Worm (Caenorhabditis elegans) whole organism, late embryonic: ENCODE data around the gene ugt-21.

Experiments
- C38D4.7 ChIP-seq: fragments of 200-800 bp; sonication (Bioruptor generic); optimal IDR thresholded peaks from 2 replicates; lab custom pipeline; 2018; ENCODE audit warnings: mild to moderate bottlenecking, missing genetic modification characterization, moderate library complexity, missing compliant biosample characterization
- Y22D7AL.16 ChIP-seq: sonication (generic microtip); optimal IDR thresholded peaks from 2 replicates; lab custom pipeline; 2016; ENCODE audit warnings: missing genetic modification characterization, missing compliant biosample characterization
- ama-1 ChIP-seq: fragments of 150-350 bp; optimal IDR thresholded peaks from 2 replicates; lab custom pipeline; 2014
- ceh-14 ChIP-seq: sonication (generic microtip); optimal IDR thresholded peaks from 2 replicates; lab custom pipeline; 2016; ENCODE audit warnings: missing genotype, missing genetic modification characterization, missing compliant biosample characterization
- ceh-2 ChIP-seq: sonication (generic microtip); optimal IDR thresholded peaks from 2 replicates; lab custom pipeline; 2016; ENCODE audit warnings: missing genotype, missing genetic modification characterization, missing compliant biosample characterization
- ceh-22 ChIP-seq: sonication (generic microtip); optimal IDR thresholded peaks from 2 replicates; lab custom pipeline; 2017; ENCODE audit warnings: missing biosample characterization, missing genetic modification characterization
- ceh-24 ChIP-seq: sonication (generic microtip); optimal IDR thresholded peaks from 2 replicates; lab custom pipeline; 2016; ENCODE audit warnings: mild to moderate bottlenecking, missing genetic modification characterization, missing compliant biosample characterization
- ceh-31 ChIP-seq: sonication (generic microtip); optimal IDR thresholded peaks from 2 replicates; lab custom pipeline; 2016; ENCODE audit warnings: missing genetic modification characterization, missing compliant biosample characterization
- ceh-45 ChIP-seq: fragments of 200-800 bp; sonication (Bioruptor generic); IDR thresholded peaks from 2 replicates; pipeline ENCODE4 v1.3.6; 2022; ENCODE audit warnings: missing genetic modification reagents, missing genetic modification characterization, missing compliant biosample characterization
- ceh-48 ChIP-seq: sonication (generic microtip); optimal IDR thresholded peaks from 2 replicates; lab custom pipeline; 2016; ENCODE audit warnings: missing genetic modification characterization, inconsistent platforms, missing compliant biosample characterization
- dve-1 ChIP-seq: sonication (generic microtip); optimal IDR thresholded peaks from 2 replicates; lab custom pipeline; 2017; ENCODE audit warnings: antibody characterized with exemption, mild to moderate bottlenecking, missing genetic modification characterization, missing compliant biosample characterization
- elt-2 ChIP-seq: sonication (generic microtip); optimal IDR thresholded peaks from 2 replicates; lab custom pipeline; 2016; ENCODE audit warnings: missing genetic modification reagents, missing genetic modification characterization, missing compliant biosample characterization
- eyg-1 ChIP-seq: sonication (generic microtip); optimal IDR thresholded peaks from 2 replicates; lab custom pipeline; 2016; ENCODE audit warnings: missing genotype, missing genetic modification characterization, missing compliant biosample characterization
- hlh-15 ChIP-seq: sonication (generic microtip); optimal IDR thresholded peaks from 2 replicates; lab custom pipeline; 2016; ENCODE audit warnings: missing genetic modification characterization, missing compliant biosample characterization
- lim-6 ChIP-seq: sonication (generic microtip); optimal IDR thresholded peaks from 2 replicates; lab custom pipeline; 2016; ENCODE audit warnings: missing genetic modification characterization, missing compliant biosample characterization
- lin-11 ChIP-seq: fragments of 200-800 bp; sonication (Bioruptor generic); optimal IDR thresholded peaks from 2 replicates; lab custom pipeline; 2018; ENCODE audit warnings: mild to moderate bottlenecking, missing genetic modification characterization, missing compliant biosample characterization
- mec-3 ChIP-seq: sonication (generic microtip); optimal IDR thresholded peaks from 2 replicates; lab custom pipeline; 2016; ENCODE audit warnings: borderline replicate concordance, missing genetic modification characterization, missing compliant biosample characterization
- nfya-1 ChIP-seq: sonication (generic microtip); optimal IDR thresholded peaks from 2 replicates; lab custom pipeline; 2017; ENCODE audit warnings: missing genetic modification characterization, mild to moderate bottlenecking, missing compliant biosample characterization, antibody characterized with exemption, moderate library complexity
- nhr-11 ChIP-seq: fragments of 150-350 bp; optimal IDR thresholded peaks from 2 replicates; lab custom pipeline; 2014; ENCODE audit warnings: missing biosample characterization, missing genetic modification characterization
- odd-2 ChIP-seq: sonication (generic microtip); optimal IDR thresholded peaks from 2 replicates; lab custom pipeline; 2017; ENCODE audit warnings: antibody characterized with exemption, mild to moderate bottlenecking, missing genetic modification characterization, missing compliant biosample characterization
- pat-9 ChIP-seq: fragments of 200-800 bp; sonication (Bioruptor generic); optimal IDR thresholded peaks from 2 replicates; lab custom pipeline; 2018; ENCODE audit warnings: mild to moderate bottlenecking, missing genetic modification characterization, moderate library complexity, missing compliant biosample characterization
- pax-1 ChIP-seq: fragments of 150-350 bp; optimal IDR thresholded peaks from 2 replicates; lab custom pipeline; 2014; ENCODE audit warnings: missing biosample characterization, missing genetic modification characterization
- pha-4 ChIP-seq: fragments of 150-350 bp; optimal IDR thresholded peaks from 2 replicates; lab custom pipeline; 2018; ENCODE audit warnings: missing biosample characterization, missing genetic modification reagents, missing genetic modification characterization
- pros-1 ChIP-seq: fragments of 150-350 bp; optimal IDR thresholded peaks from 2 replicates; lab custom pipeline; 2014; ENCODE audit warnings: missing biosample characterization, missing genetic modification reagents, missing genetic modification characterization
- ref-2 ChIP-seq: sonication (generic microtip); optimal IDR thresholded peaks from 2 replicates; lab custom pipeline; 2016; ENCODE audit warnings: missing genetic modification characterization, missing compliant biosample characterization
- sdc-2 ChIP-seq: sonication (generic microtip); optimal IDR thresholded peaks from 2 replicates; lab custom pipeline; 2016; ENCODE audit warnings: missing genotype, missing genetic modification characterization, missing compliant biosample characterization
- sox-4 ChIP-seq: sonication (generic microtip); optimal IDR thresholded peaks from 2 replicates; lab custom pipeline; 2017; ENCODE audit warnings: mild to moderate bottlenecking, missing genetic modification characterization, inconsistent platforms, missing compliant biosample characterization
- syd-9 ChIP-seq: sonication (generic microtip); optimal IDR thresholded peaks from 2 replicates; lab custom pipeline; 2016; ENCODE audit warnings: mild to moderate bottlenecking, missing genetic modification characterization, moderate library complexity, missing compliant biosample characterization
- tbx-2 ChIP-seq: sonication (generic microtip); optimal IDR thresholded peaks from 2 replicates; lab custom pipeline; 2016; ENCODE audit warnings: missing genetic modification characterization, missing compliant biosample characterization
- unc-42 ChIP-seq: sonication (generic microtip); optimal IDR thresholded peaks from 2 replicates; lab custom pipeline; 2016; ENCODE audit warnings: missing genotype, missing genetic modification characterization, missing compliant biosample characterization
- unc-55 ChIP-seq: sonication (generic microtip); optimal IDR thresholded peaks from 2 replicates; lab custom pipeline; 2017; ENCODE audit warnings: missing biosample characterization, missing genetic modification reagents, missing genetic modification characterization
- ztf-16 ChIP-seq: sonication (generic microtip); optimal IDR thresholded peaks from 2 replicates; lab custom pipeline; 2017; ENCODE audit warnings: missing genetic modification characterization, missing compliant biosample characterization

Gene ugt-21

ce11 chrIV:9508612-9509011, 8.5 kb downstream of the ugt-21 start, which contains the start of gene ethe-1:
Gene ethe-1, minus strand, starts transcription at chrIV:9508761.
- no peak for TF ChIP-seq C38D4.7 (GFP tag; lab: Kevin White, UChicago)
- no peak for TF ChIP-seq lin-11 (tag; lab: Kevin White, UChicago)
- TF ChIP-seq ceh-24 (tag; lab: Kevin White, UChicago) = no peak
- TF ChIP-seq mec-3 (tag; lab: Kevin White, UChicago) = no peak
- no peak for TF ChIP-seq ref-2
- TF ChIP-seq pax-1 (tag; lab: Kevin White, UChicago) = no peak
- no peak for TF ChIP-seq ceh-14 (tag; lab: Kevin White, UChicago)
- TF ChIP-seq lim-6 (tag; lab: Kevin White, UChicago) = no peak
- no peak for TF ChIP-seq unc-55
- no peak for TF ChIP-seq eyg-1 (tag; lab: Kevin White, UChicago)
- no peak for TF ChIP-seq tbx-2
- TF ChIP-seq Y22D7AL.16 (tag; lab: Kevin White, UChicago) = no peak

ce11 chrIV:9510439-9510838, 10.3 kb downstream of the ugt-21 start, which contains the start of gene C33A12.4:
Gene C33A12.4, minus strand, starts transcription at chrIV:9510569.
- no peak for TF ChIP-seq ceh-22 (tag; lab: Kevin White, UChicago)
- TF ChIP-seq ceh-45 (GFP tag; lab: Robert Waterston, UW) = no peak
- no peak for TF ChIP-seq elt-2 (tag; lab: Kevin White, UChicago)
- TF ChIP-seq eyg-1 (tag; lab: Kevin White, UChicago) = no peak
- no peak for TF ChIP-seq sox-4 (tag; lab: Kevin White, UChicago)
- no peak for TF ChIP-seq syd-9 (tag; lab: Kevin White, UChicago)
- TF ChIP-seq hlh-15 (tag; lab: Kevin White, UChicago) = no peak
- no peak for TF ChIP-seq nhr-11
- no peak for TF ChIP-seq unc-55
- no peak for TF ChIP-seq dve-1 (tag; lab: Kevin White, UChicago)
- no peak for TF ChIP-seq ama-1 (lab: Kevin White, UChicago)
- no peak for TF ChIP-seq odd-2 (tag; lab: Kevin White, UChicago)
- no peak for TF ChIP-seq mec-3 (tag; lab: Kevin White, UChicago)
- no peak for TF ChIP-seq pha-4 (tag; lab: Kevin White, UChicago)
- TF ChIP-seq pat-9 (tag; lab: Kevin White, UChicago) = no peak

DNA sequence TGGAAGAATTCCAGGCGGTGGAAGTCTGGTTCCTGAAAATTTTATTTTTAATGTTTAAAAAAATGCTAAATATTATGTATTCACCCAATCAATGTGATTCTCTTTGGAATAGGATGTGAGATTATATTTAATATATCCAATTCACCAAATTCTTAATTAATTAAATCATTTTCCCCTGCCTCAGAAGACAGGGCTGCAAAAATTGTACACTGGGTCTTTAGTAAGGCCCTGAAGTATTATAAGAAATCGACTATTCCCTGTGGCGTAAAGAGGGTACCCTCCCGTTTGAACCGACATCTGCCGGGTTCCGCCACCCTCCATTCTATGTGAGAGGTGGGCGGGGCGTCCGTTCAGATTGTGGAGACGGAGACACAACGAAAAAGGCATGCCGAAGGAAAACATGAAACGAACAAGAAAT, 11.1 kb downstream of the ugt-21 start:
- TF ChIP-seq unc-55 = peak; percentile 27
- TF ChIP-seq ceh-48 (tag; lab: Kevin White, UChicago) = peak; percentile 1
- peak; percentile 7 for TF ChIP-seq sdc-2 (tag; lab: Kevin White, UChicago)
- peak; percentile 69 for TF ChIP-seq nfya-1 (tag; lab: Kevin White, UChicago)
- peak; percentile 31 for TF ChIP-seq ceh-31
- no peak for TF ChIP-seq pax-1 (tag; lab: Kevin White, UChicago)
- peak; percentile 67 for TF ChIP-seq ama-1 (lab: Kevin White, UChicago)
- TF ChIP-seq ztf-16 = no peak
- TF ChIP-seq unc-42 (tag; lab: Kevin White, UChicago) = peak; percentile 67
- peak; percentile 77 for TF ChIP-seq pros-1 (tag; lab: Kevin White, UChicago)

ce11 chrIV:9511640-9512039, 11.5 kb downstream of the ugt-21 start:
- TF ChIP-seq ceh-2 (tag; lab: Kevin White, UChicago) (no peak), mec-3 (tag; lab: Kevin White, UChicago) (no peak), lim-6 (tag; lab: Kevin White, UChicago) (no peak), ceh-14 (tag; lab: Kevin White, UChicago) (no peak)

DNA sequence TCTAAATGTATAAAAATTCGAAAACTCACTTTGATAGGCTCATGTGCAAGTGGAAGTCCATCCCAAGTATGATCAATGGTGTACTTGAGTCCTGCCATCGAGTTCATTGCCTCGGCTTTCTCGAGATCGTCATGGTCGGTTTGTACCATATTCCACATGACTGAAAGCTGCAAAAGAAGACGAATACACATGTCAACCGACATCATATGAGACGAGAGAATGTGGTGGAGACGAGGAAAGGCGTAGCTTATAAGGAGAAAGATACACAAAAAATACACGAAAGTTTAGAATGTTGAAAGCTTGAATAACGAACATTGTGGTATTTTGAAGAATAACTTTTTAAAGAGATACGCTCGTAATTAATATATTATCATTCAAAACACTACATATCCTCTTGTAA, 12.7 kb downstream of the ugt-21 start, which contains the start of gene C33A12.3:
TSS of gene C33A12.3 (minus strand) at position 167 of the 400 bp plus-strand sequence.
- TF ChIP-seq odd-2 (tag; lab: Kevin White, UChicago) (no peak), nhr-11 (no peak), nfya-1 (tag; lab: Kevin White, UChicago) (no peak)
